Worm (Caenorhabditis elegans) whole organism, early embryonic: ENCODE results near the gene gpa-7.

ENCODE experiments used
- B0310.2 ChIP-seq: sonication (generic microtip); optimal IDR thresholded peaks from 2 replicates; lab custom pipeline; 2016; ENCODE audit warnings: mild to moderate bottlenecking, missing genetic modification characterization, missing compliant biosample characterization
- F13C5.2 ChIP-seq: sonication (generic microtip); optimal IDR thresholded peaks from 2 replicates; lab custom pipeline; 2017; ENCODE audit warnings: mild to moderate bottlenecking, missing genetic modification characterization, inconsistent platforms, missing compliant biosample characterization
- aly-1 ChIP-seq: sonication (generic microtip); optimal IDR thresholded peaks from 2 replicates; lab custom pipeline; 2016; ENCODE audit warnings: missing genetic modification characterization, missing compliant biosample characterization
- ama-1 ChIP-seq: fragments of 150-350 bp; optimal IDR thresholded peaks from 2 replicates; lab custom pipeline; 2014
- ceh-13 ChIP-seq: fragments of 200-800 bp; sonication (Bioruptor generic); optimal IDR thresholded peaks from 2 replicates; lab custom pipeline; 2018; ENCODE audit warnings: mild to moderate bottlenecking, missing genetic modification characterization, missing compliant biosample characterization
- ceh-36 ChIP-seq: sonication (generic microtip); optimal IDR thresholded peaks from 2 replicates; lab custom pipeline; 2016; ENCODE audit warnings: missing genetic modification characterization, inconsistent platforms, missing compliant biosample characterization
- ets-7 ChIP-seq: sonication (generic microtip); optimal IDR thresholded peaks from 2 replicates; lab custom pipeline; 2016; ENCODE audit warnings: missing genotype, missing genetic modification characterization, missing compliant biosample characterization
- flt-1 ChIP-seq: fragments of 200-800 bp; sonication (Bioruptor generic); IDR thresholded peaks from 2 replicates; pipeline ENCODE4 v1.3.6; 2022; ENCODE audit warnings: missing genetic modification characterization, missing compliant biosample characterization
- hmbx-1 ChIP-seq: sonication (generic microtip); optimal IDR thresholded peaks from 2 replicates; lab custom pipeline; 2016; ENCODE audit warnings: mild to moderate bottlenecking, missing genetic modification characterization, missing compliant biosample characterization
- hmg-4 ChIP-seq: fragments of 200-800 bp; sonication (Bioruptor generic); optimal IDR thresholded peaks from 2 replicates; lab custom pipeline; 2018; ENCODE audit warnings: mild to moderate bottlenecking, missing genetic modification characterization, missing compliant biosample characterization
- hnd-1 ChIP-seq: sonication (generic microtip); optimal IDR thresholded peaks from 2 replicates; lab custom pipeline; 2016; ENCODE audit warnings: missing genetic modification characterization, missing compliant biosample characterization
- pes-1 ChIP-seq: fragments of 200-800 bp; sonication (Bioruptor generic); IDR thresholded peaks from 2 replicates; pipeline ENCODE4 v1.3.6; 2022; ENCODE audit warnings: missing genetic modification reagents, missing genetic modification characterization, missing compliant biosample characterization
- scrt-1 ChIP-seq: fragments of 200-800 bp; sonication (Bioruptor generic); IDR thresholded peaks from 2 replicates; pipeline ENCODE4 v1.3.6; 2022; ENCODE audit warnings: missing genetic modification characterization, missing compliant biosample characterization
- sea-1 ChIP-seq: fragments of 200-800 bp; sonication (Bioruptor generic); conservative IDR thresholded peaks from 2 replicates; pipeline ENCODE4 v1.3.6; 2022; ENCODE audit warnings: missing genetic modification characterization, missing compliant biosample characterization
- tbx-11 ChIP-seq: fragments of 200-800 bp; sonication (Bioruptor generic); IDR thresholded peaks from 2 replicates; pipeline ENCODE4 v1.3.6; 2022; ENCODE audit warnings: missing genetic modification characterization, missing compliant biosample characterization
- tbx-37 ChIP-seq: fragments of 200-800 bp; sonication (Bioruptor generic); conservative IDR thresholded peaks from 2 replicates; pipeline ENCODE4 v1.3.6; 2022; ENCODE audit warnings: missing genetic modification reagents, missing genetic modification characterization, missing compliant biosample characterization
- tra-4 ChIP-seq: sonication (generic microtip); optimal IDR thresholded peaks from 2 replicates; lab custom pipeline; 2017; ENCODE audit warnings: missing genetic modification characterization, missing compliant biosample characterization

gpa-7 gene

ce11 chrIV:10419896-10420295, 16.1 kb downstream of the gpa-7 start:
- TF ChIP-seq flt-1 (GFP tag; lab: Robert Waterston, UW) = no peak

- TF ChIP-seq hmbx-1 = no peak
- no peak for TF ChIP-seq ama-1 (lab: Kevin White, UChicago)
- no peak for TF ChIP-seq sea-1 (GFP tag; lab: Robert Waterston, UW)
- TF ChIP-seq scrt-1 = no peak
- TF ChIP-seq hmg-4 = no peak
Measured at ce11 chrIV:10420440-10420839, 16.6 kb downstream of the gpa-7 start.

- TF ChIP-seq sea-1 (GFP tag; lab: Robert Waterston, UW) (no peak), hmg-4 (peak; percentile 15)
Measured at ce11 chrIV:10421256-10421655, 17.4 kb downstream of the gpa-7 start.

ce11 chrIV:10422230-10422629, 18.4 kb downstream of the gpa-7 start:
- TF ChIP-seq aly-1 (tag; lab: Kevin White, UChicago) (no peak), flt-1 (GFP tag; lab: Robert Waterston, UW) (no peak), tbx-11 (no peak), hmbx-1 (no peak), ceh-13 (GFP tag; lab: Kevin White, UChicago) (no peak), pes-1 (GFP tag; lab: Robert Waterston, UW) (no peak), hnd-1 (no peak), hmg-4 (no peak), ets-7 (no peak)

ce11 chrIV:10424535-10424934, 20.7 kb downstream of the gpa-7 start, which contains the start of gene F13B12.1:
Gene F13B12.1 (minus strand): TSS chrIV:10424635.
- TF ChIP-seq hnd-1 = no peak
- TF ChIP-seq pes-1 (GFP tag; lab: Robert Waterston, UW) = no peak
- no peak for TF ChIP-seq aly-1 (tag; lab: Kevin White, UChicago)
- no peak for TF ChIP-seq hmbx-1
- TF ChIP-seq flt-1 (GFP tag; lab: Robert Waterston, UW) = no peak
- no peak for TF ChIP-seq scrt-1
- no peak for TF ChIP-seq F13C5.2 (tag; lab: Kevin White, UChicago)
- no peak for TF ChIP-seq ceh-36 (tag; lab: Kevin White, UChicago)
- no peak for TF ChIP-seq tbx-11
- TF ChIP-seq ama-1 (lab: Kevin White, UChicago) = no peak
- TF ChIP-seq hmg-4 = no peak
- no peak for TF ChIP-seq ceh-13 (GFP tag; lab: Kevin White, UChicago)
- no peak for TF ChIP-seq sea-1 (GFP tag; lab: Robert Waterston, UW)
- TF ChIP-seq tra-4 (tag; lab: Kevin White, UChicago) = no peak
- TF ChIP-seq tbx-37 (GFP tag; lab: Robert Waterston, UW) = no peak
- TF ChIP-seq B0310.2 (tag; lab: Kevin White, UChicago) = no peak
- no peak for TF ChIP-seq ets-7

- TF ChIP-seq flt-1 (GFP tag; lab: Robert Waterston, UW) (no peak), F13C5.2 (tag; lab: Kevin White, UChicago) (peak; percentile 8)
Measured at ce11 chrIV:10425129-10425528, 21.3 kb downstream of the gpa-7 start.

ce11 chrIV:10429129-10429528, 25.3 kb downstream of the gpa-7 start, which contains the start of gene F13B12.2:
Gene F13B12.2 (minus strand): TSS chrIV:10429130.
- TF ChIP-seq hmbx-1 = no peak
- TF ChIP-seq ceh-36 (tag; lab: Kevin White, UChicago) = no peak
- no peak for TF ChIP-seq B0310.2 (tag; lab: Kevin White, UChicago)
- no peak for TF ChIP-seq flt-1 (GFP tag; lab: Robert Waterston, UW)
- TF ChIP-seq F13C5.2 (tag; lab: Kevin White, UChicago) = no peak

ce11 chrIV:10430507-10430906, 26.7 kb downstream of the gpa-7 start:
- TF ChIP-seq ama-1 (lab: Kevin White, UChicago) (no peak), sea-1 (GFP tag; lab: Robert Waterston, UW) (no peak), ets-7 (no peak), tbx-37 (GFP tag; lab: Robert Waterston, UW) (no peak), aly-1 (tag; lab: Kevin White, UChicago) (no peak)

ce11 chrIV:10436401-10436800, 32.6 kb downstream of the gpa-7 start, which contains the start of gene ins-1:
Gene ins-1 (plus strand): TSS chrIV:10436701.
- TF ChIP-seq ceh-13 (GFP tag; lab: Kevin White, UChicago) = no peak
- no peak for TF ChIP-seq B0310.2 (tag; lab: Kevin White, UChicago)
- TF ChIP-seq scrt-1 = no peak
- TF ChIP-seq ceh-36 (tag; lab: Kevin White, UChicago) = no peak
- TF ChIP-seq ama-1 (lab: Kevin White, UChicago) = no peak
- TF ChIP-seq hmbx-1 = no peak
- no peak for TF ChIP-seq ets-7
- no peak for TF ChIP-seq hnd-1
- no peak for TF ChIP-seq sea-1 (GFP tag; lab: Robert Waterston, UW)
- TF ChIP-seq tbx-37 (GFP tag; lab: Robert Waterston, UW) = no peak
- no peak for TF ChIP-seq tbx-11
- no peak for TF ChIP-seq pes-1 (GFP tag; lab: Robert Waterston, UW)
- no peak for TF ChIP-seq aly-1 (tag; lab: Kevin White, UChicago)
- TF ChIP-seq flt-1 (GFP tag; lab: Robert Waterston, UW) = no peak
- TF ChIP-seq hmg-4 = no peak
- no peak for TF ChIP-seq tra-4 (tag; lab: Kevin White, UChicago)
- TF ChIP-seq F13C5.2 (tag; lab: Kevin White, UChicago) = no peak
